Worm (Caenorhabditis elegans) whole organism, L4 larva: Measurements from ENCODE around the gene nsy-4.

ENCODE experiments used
- F37D6.2 ChIP-seq: sonication (generic microtip); optimal IDR thresholded peaks from 2 replicates; lab custom pipeline; 2016; ENCODE audit warnings: mild to moderate bottlenecking, missing genetic modification characterization, missing compliant biosample characterization
- F44E2.7 ChIP-seq: fragments of 200-800 bp; sonication (Bioruptor generic); IDR thresholded peaks from 2 replicates; pipeline ENCODE4 v2.1.2; 2022; ENCODE audit warnings: missing genetic modification characterization, missing compliant biosample characterization
- R02D3.7 ChIP-seq: fragments of 150-350 bp; sonication (generic microtip); optimal IDR thresholded peaks from 3 replicates; lab custom pipeline; 2014; ENCODE audit warnings: missing biosample characterization, missing genetic modification characterization
- T26A8.4 ChIP-seq: fragments of 200-800 bp; sonication (Bioruptor generic); IDR thresholded peaks from 2 replicates; pipeline ENCODE4 v1.3.6; 2022; ENCODE audit warnings: missing genetic modification characterization, missing compliant biosample characterization
- Y48G9A.11 ChIP-seq: fragments of 200-800 bp; sonication (Bioruptor generic); IDR thresholded peaks from 2 replicates; pipeline ENCODE4 v1.3.6; 2022; ENCODE audit warnings: missing genetic modification reagents, missing genetic modification characterization, missing compliant biosample characterization
- Y75B8A.6 ChIP-seq: fragments of 200-800 bp; sonication (Bioruptor generic); IDR thresholded peaks from 2 replicates; pipeline ENCODE4 v1.3.6; 2022; ENCODE audit warnings: missing genetic modification reagents, missing genetic modification characterization, missing compliant biosample characterization
- ZK337.2 ChIP-seq: fragments of 200-800 bp; sonication (Bioruptor generic); IDR thresholded peaks from 2 replicates; pipeline ENCODE4 v1.3.6; 2022; ENCODE audit warnings: missing genetic modification reagents, missing genetic modification characterization, missing compliant biosample characterization
- aha-1 ChIP-seq: fragments of 150-350 bp; peaks from one replicate; lab custom pipeline; 2014; ENCODE audit warnings: missing biosample characterization, missing genetic modification characterization
- ama-1 ChIP-seq: fragments of 150-350 bp; optimal IDR thresholded peaks from 2 replicates; lab custom pipeline; 2014; ENCODE audit warnings: inconsistent platforms, mixed read lengths
- ceh-28 ChIP-seq: fragments of 150-350 bp; optimal IDR thresholded peaks from 2 replicates; lab custom pipeline; 2014; ENCODE audit warnings: missing biosample characterization, missing genetic modification reagents, missing genetic modification characterization
- ceh-32 ChIP-seq: sonication (generic microtip); optimal IDR thresholded peaks from 2 replicates; lab custom pipeline; 2016; ENCODE audit warnings: mild to moderate bottlenecking, missing genetic modification characterization, missing compliant biosample characterization; ENCODE audit not compliant: poor library complexity
- cey-2 ChIP-seq: sonication (generic microtip); optimal IDR thresholded peaks from 3 replicates; lab custom pipeline; 2017; ENCODE audit warnings: missing genetic modification characterization, mild to moderate bottlenecking, missing compliant biosample characterization, antibody characterized with exemption, borderline replicate concordance; ENCODE audit not compliant: insufficient read depth
- daf-16 ChIP-seq, 3 experiments: sonication (generic microtip); optimal IDR thresholded peaks; 2 replicates each; lab custom pipeline; 2016 to 2017; ENCODE audit warnings: missing genetic modification characterization in 3 of 3, missing genetic modification reagents in 3 of 3, mild to moderate bottlenecking in 2 of 3, missing compliant biosample characterization in 2 of 3, missing biosample characterization in 1 of 3, moderate library complexity in 1 of 3
- daf-19 ChIP-seq: fragments of 200-800 bp; sonication (Bioruptor generic); conservative IDR thresholded peaks from 2 replicates; pipeline ENCODE4 v1.3.6; 2022; ENCODE audit warnings: missing genetic modification characterization, missing compliant biosample characterization
- daf-8 ChIP-seq: fragments of 200-800 bp; sonication (Bioruptor generic); IDR thresholded peaks from 2 replicates; pipeline ENCODE4 v1.3.6; 2022; ENCODE audit warnings: missing genetic modification characterization, missing compliant biosample characterization
- egl-43 ChIP-seq: fragments of 200-800 bp; sonication (Bioruptor generic); IDR thresholded peaks from 2 replicates; pipeline ENCODE4 v1.3.6; 2022; ENCODE audit warnings: missing genetic modification reagents, missing genetic modification characterization, missing compliant biosample characterization
- gei-8 ChIP-seq: fragments of 200-800 bp; sonication (Bioruptor generic); optimal IDR thresholded peaks from 2 replicates; lab custom pipeline; 2018; ENCODE audit warnings: mild to moderate bottlenecking, missing genetic modification characterization, missing compliant biosample characterization
- hlh-11 ChIP-seq: fragments of 200-800 bp; sonication (Bioruptor generic); optimal IDR thresholded peaks from 2 replicates; lab custom pipeline; 2018; ENCODE audit warnings: mild to moderate bottlenecking, missing genetic modification characterization, missing compliant biosample characterization
- lim-7 ChIP-seq: fragments of 200-800 bp; sonication (Bioruptor generic); IDR thresholded peaks from 2 replicates; pipeline ENCODE4 v1.3.6; 2022; ENCODE audit warnings: missing genetic modification characterization, missing compliant biosample characterization
- lin-29 ChIP-seq: fragments of 200-800 bp; sonication (Bioruptor generic); IDR thresholded peaks from 2 replicates; pipeline ENCODE4 v1.3.6; 2022; ENCODE audit warnings: missing genetic modification reagents, missing genetic modification characterization, missing compliant biosample characterization
- lin-38 ChIP-seq: fragments of 200-800 bp; sonication (Bioruptor generic); IDR thresholded peaks from 2 replicates; pipeline ENCODE4 v1.3.6; 2022; ENCODE audit warnings: missing genetic modification reagents, missing genetic modification characterization, missing compliant biosample characterization
- madf-5 ChIP-seq, 2 experiments: fragments of 200-800 bp; sonication (Bioruptor generic); IDR thresholded peaks; 2 replicates each; pipeline ENCODE4 v1.3.6; 2022; ENCODE audit warnings: missing compliant biosample characterization in 2 of 2, missing genetic modification characterization in 2 of 2
- madf-9 ChIP-seq: fragments of 200-800 bp; sonication (Bioruptor generic); conservative IDR thresholded peaks from 2 replicates; pipeline ENCODE4 v1.3.6; 2022; ENCODE audit warnings: missing genetic modification reagents, missing genetic modification characterization, missing compliant biosample characterization
- mdt-29 ChIP-seq: fragments of 200-800 bp; sonication (Bioruptor generic); IDR thresholded peaks from 2 replicates; pipeline ENCODE4 v1.3.6; 2022; ENCODE audit warnings: missing genetic modification reagents, missing genetic modification characterization, missing compliant biosample characterization
- mep-1 ChIP-seq: fragments of 150-350 bp; sonication (generic microtip); optimal IDR thresholded peaks from 3 replicates; lab custom pipeline; 2014; ENCODE audit warnings: missing biosample characterization, missing genetic modification characterization
- mes-2 ChIP-seq: sonication (generic microtip); optimal IDR thresholded peaks from 2 replicates; lab custom pipeline; 2016; ENCODE audit warnings: missing genotype, mild to moderate bottlenecking, missing genetic modification characterization, missing compliant biosample characterization; ENCODE audit not compliant: poor library complexity, severe bottlenecking
- nhr-102 ChIP-seq: sonication (generic microtip); optimal IDR thresholded peaks from 2 replicates; lab custom pipeline; 2016; ENCODE audit warnings: mild to moderate bottlenecking, missing genetic modification characterization, moderate library complexity, missing compliant biosample characterization
- nhr-42 ChIP-seq: fragments of 200-800 bp; sonication (Bioruptor generic); IDR thresholded peaks from 2 replicates; pipeline ENCODE4 v1.3.6; 2022; ENCODE audit warnings: missing genetic modification characterization, missing compliant biosample characterization
- nhr-6 ChIP-seq: fragments of 150-350 bp; optimal IDR thresholded peaks from 2 replicates; lab custom pipeline; 2014; ENCODE audit warnings: missing biosample characterization, missing genetic modification characterization
- pha-4 ChIP-seq, 2 experiments: fragments of 150-350 bp in 1 of 2; fragments of 200-800 bp in 1 of 2; sonication (Bioruptor generic) in 1 of 2; IDR thresholded peaks in 1 of 2; optimal IDR thresholded peaks in 1 of 2; 2 replicates each; pipeline versions ENCODE4 v1.3.6 to Lab custom; 2014 to 2022; ENCODE audit warnings: missing genetic modification characterization in 2 of 2, missing genetic modification reagents in 2 of 2, missing biosample characterization in 1 of 2, missing compliant biosample characterization in 1 of 2
- pqm-1 ChIP-seq: sonication (generic microtip); optimal IDR thresholded peaks from 2 replicates; lab custom pipeline; 2017; ENCODE audit warnings: missing biosample characterization, missing genetic modification characterization
- sdz-12 ChIP-seq: fragments of 200-800 bp; sonication (Bioruptor generic); optimal IDR thresholded peaks from 2 replicates; lab custom pipeline; 2018; ENCODE audit warnings: mild to moderate bottlenecking, missing genetic modification characterization, missing compliant biosample characterization
- tra-1 ChIP-seq: fragments of 200-800 bp; sonication (Bioruptor generic); IDR thresholded peaks from 2 replicates; pipeline ENCODE4 v1.3.6; 2022; ENCODE audit warnings: missing genetic modification reagents, missing genetic modification characterization, missing compliant biosample characterization
- zfp-3 ChIP-seq: fragments of 200-800 bp; sonication (Bioruptor generic); conservative IDR thresholded peaks from 2 replicates; pipeline ENCODE4 v1.3.6; 2022; ENCODE audit warnings: missing genetic modification reagents, missing genetic modification characterization, missing compliant biosample characterization

nsy-4 gene

ce11 chrIV:2307374-2307773 lies 15.7 kb upstream of the nsy-4 start:
- TF ChIP-seq Y75B8A.6 (0 out of 2 replicates have a peak, but pooled peaks have one; percentile 5), zfp-3 (GFP tag; lab: Robert Waterston, UW) (0 out of 2 replicates have a peak, but pooled peaks have one; percentile 61), daf-8 (no peak), nhr-42 (GFP tag; lab: Robert Waterston, UW) (0 out of 2 replicates have a peak, but pooled peaks have one; percentile 47), lin-38 (GFP tag; lab: Robert Waterston, UW) (peak; percentile 45; the same call in 1 of the 2 replicates)

ce11 chrIV:2308203-2308602 lies 14.9 kb upstream of the nsy-4 start:
- TF ChIP-seq R02D3.7 (tag; lab: Kevin White, UChicago) (no peak), lin-38 (GFP tag; lab: Robert Waterston, UW) (peak; percentile 67), daf-19 (GFP tag; lab: Robert Waterston, UW) (no peak), egl-43 (GFP tag; lab: Robert Waterston, UW) (no peak), hlh-11 (no peak), F44E2.7 (no peak), pqm-1 (tag; lab: Kevin White, UChicago) (no peak), zfp-3 (GFP tag; lab: Robert Waterston, UW) (0 out of 2 replicates have a peak, but pooled peaks have one; percentile 20), lin-29 (no peak), T26A8.4 (GFP tag; lab: Robert Waterston, UW) (no peak), aha-1 (peak; percentile 61), mep-1 (no peak), madf-5 (GFP tag; IDR thresholded peaks at IDR 0.05; lab: Robert Waterston, UW) (0 out of 4 replicates have a peak, but pooled peaks of 1 of the 2 experiments have one; percentile 15)

- peak; percentile 92 for TF ChIP-seq lin-38 (GFP tag; lab: Robert Waterston, UW)
- no peak for TF ChIP-seq cey-2 (tag; lab: Kevin White, UChicago)
These were observed 11.5 kb upstream of the nsy-4 start for ce11 chrIV:2311554-2311953.

- TF ChIP-seq ceh-32 (tag; lab: Kevin White, UChicago) (no peak), lim-7 (GFP tag; lab: Robert Waterston, UW) (0 out of 2 replicates have a peak, but pooled peaks have one; percentile 4), nhr-102 (tag; lab: Kevin White, UChicago) (peak; percentile 28), mes-2 (peak; percentile 10), zfp-3 (GFP tag; lab: Robert Waterston, UW) (peak; percentile 51; the same call in 1 of the 2 replicates), F37D6.2 (tag; lab: Kevin White, UChicago) (no peak), ZK337.2 (no peak), sdz-12 (GFP tag; lab: Kevin White, UChicago) (peak; percentile 1), nhr-6 (no peak), Y75B8A.6 (no peak), ceh-28 (tag; lab: Kevin White, UChicago) (peak; percentile 90), Y48G9A.11 (GFP tag; lab: Robert Waterston, UW) (peak; percentile 56), tra-1 (GFP tag; lab: Robert Waterston, UW) (0 out of 2 replicates have a peak, but pooled peaks have one; percentile 13), ama-1 (lab: Kevin White, UChicago) (peak; percentile 62), daf-16 (GFP tag; optimal IDR thresholded peaks at IDR 0.05; lab: Kevin White, UChicago) (no peak), daf-16 (tag; optimal IDR thresholded peaks at IDR 0.05; lab: Kevin White, UChicago) (peak; percentile 28), pha-4 (GFP tag; IDR thresholded peaks at IDR 0.05; lab: Robert Waterston, UW) (peak; percentile 27; the same call in 1 of the 2 replicates), pha-4 (tag; optimal IDR thresholded peaks at IDR 0.05; lab: Kevin White, UChicago) (no peak), mdt-29 (GFP tag; lab: Robert Waterston, UW) (0 out of 2 replicates have a peak, but pooled peaks have one; percentile 7), lin-38 (GFP tag; lab: Robert Waterston, UW) (peak; percentile 76), aha-1 (peak; percentile 99), gei-8 (GFP tag; lab: Kevin White, UChicago) (no peak), madf-9 (0 out of 2 replicates have a peak, but pooled peaks have one; percentile 3)
These were observed 9.1 kb upstream of the nsy-4 start, which contains the start of gene vha-11 for ce11 chrIV:2313721-2314683. vha-11 (minus strand) TSS chrIV:2314567.
